Fruit fly (Drosophila melanogaster): ENCODE results near the gene abo.

dm6 chr2L:11015320-11015719, 40.2 kb upstream of the abo start, which contains the start of gene Acp32CD:
- no peak for TF ChIP-seq h (optimal IDR thresholded peaks at IDR 0.05)
- TF ChIP-seq psq (optimal IDR thresholded peaks at IDR 0.05), result no peak
- no peak for TF ChIP-seq insv (optimal IDR thresholded peaks at IDR 0.05)
- no peak for TF ChIP-seq ttk (optimal IDR thresholded peaks at IDR 0.05)
